Fruit fly (Drosophila melanogaster) whole organism, embryonic: ENCODE results near the gene CheA7a.
A peak's percentile ranks its signal among the peaks of the same experiment; 100 is the strongest.

Source experiments
- Adf1 ChIP-seq: fragments of 200-800 bp; sonication (Bioruptor generic); IDR thresholded peaks from 2 replicates; pipeline ENCODE4 v1.3.6; 2022; ENCODE audit warnings: missing biosample characterization, missing genetic modification characterization
- CG10543 ChIP-seq: fragments of 200-800 bp; sonication (Bioruptor generic); optimal IDR thresholded peaks from 3 replicates; lab custom pipeline; 2017; ENCODE audit warnings: missing biosample characterization, mild to moderate bottlenecking, missing genetic modification characterization, moderate library complexity
- CG10979 ChIP-seq: fragments of 200-800 bp; sonication (Bioruptor generic); optimal IDR thresholded peaks from 2 replicates; lab custom pipeline; 2018; ENCODE audit warnings: missing biosample characterization, mild to moderate bottlenecking, missing genetic modification characterization, moderate library complexity
- CG12391 ChIP-seq: fragments of 200-800 bp; sonication (Bioruptor generic); optimal IDR thresholded peaks from 3 replicates; lab custom pipeline; 2018; ENCODE audit warnings: missing biosample characterization, mild to moderate bottlenecking, missing genetic modification characterization, moderate library complexity
- CG12659 ChIP-seq: fragments of 200-800 bp; sonication (Bioruptor generic); optimal IDR thresholded peaks from 3 replicates; lab custom pipeline; 2017; ENCODE audit warnings: mild to moderate bottlenecking, missing biosample characterization, missing genetic modification reagents, missing genetic modification characterization
- CG12769 ChIP-seq: fragments of 200-800 bp; sonication (Bioruptor generic); optimal IDR thresholded peaks from 2 replicates; lab custom pipeline; 2019; ENCODE audit warnings: missing biosample characterization, mild to moderate bottlenecking, missing genetic modification characterization, moderate library complexity
- CG14710 ChIP-seq: fragments of 200-800 bp; sonication (Bioruptor generic); optimal IDR thresholded peaks from 3 replicates; lab custom pipeline; 2019; ENCODE audit warnings: missing biosample characterization, mild to moderate bottlenecking, missing genetic modification characterization, moderate library complexity
- CG1602 ChIP-seq: fragments of 200-800 bp; sonication (Bioruptor generic); optimal IDR thresholded peaks from 3 replicates; lab custom pipeline; 2016; ENCODE audit warnings: missing biosample characterization, missing genetic modification characterization
- CG17328 ChIP-seq: fragments of 200-800 bp; sonication (Bioruptor generic); IDR thresholded peaks from 2 replicates; pipeline ENCODE4 v1.3.6; 2022; ENCODE audit warnings: missing biosample characterization, missing genetic modification characterization
- CG18764 ChIP-seq: fragments of 200-800 bp; sonication (Bioruptor generic); optimal IDR thresholded peaks from 3 replicates; lab custom pipeline; 2016; ENCODE audit warnings: missing biosample characterization, missing genetic modification characterization
- CG31224 ChIP-seq: fragments of 200-800 bp; sonication (Bioruptor generic); IDR thresholded peaks from 2 replicates; pipeline ENCODE4 v1.3.6; 2022; ENCODE audit warnings: missing biosample characterization, missing genetic modification characterization
- CG32532 ChIP-seq: fragments of 200-800 bp; sonication (Bioruptor generic); IDR thresholded peaks from 2 replicates; pipeline ENCODE4 v1.3.6; 2022; ENCODE audit warnings: missing biosample characterization, missing genetic modification characterization
- CG4360 ChIP-seq: fragments of 200-800 bp; sonication (Bioruptor generic); IDR thresholded peaks from 2 replicates; pipeline ENCODE4 v1.3.6; 2022; ENCODE audit warnings: missing biosample characterization, missing genetic modification characterization
- CG4404 ChIP-seq: fragments of 200-800 bp; sonication (Bioruptor generic); IDR thresholded peaks from 2 replicates; pipeline ENCODE4 v1.3.6; 2022; ENCODE audit warnings: missing biosample characterization, missing genetic modification characterization
- CG6272 ChIP-seq: fragments of 200-800 bp; sonication (Bioruptor generic); IDR thresholded peaks from 2 replicates; pipeline ENCODE4 v1.3.6; 2022; ENCODE audit warnings: missing biosample characterization, missing genetic modification characterization
- CG6813 ChIP-seq: fragments of 200-800 bp; sonication (Bioruptor generic); optimal IDR thresholded peaks from 2 replicates; lab custom pipeline; 2017; ENCODE audit warnings: missing biosample characterization, missing genetic modification characterization, mild to moderate bottlenecking, moderate library complexity, missing genetic modification reagents
- CG9797 ChIP-seq: fragments of 200-800 bp; sonication (Bioruptor generic); optimal IDR thresholded peaks from 3 replicates; lab custom pipeline; 2018; ENCODE audit warnings: missing biosample characterization, mild to moderate bottlenecking, missing genetic modification characterization
- Dfd ChIP-seq, 2 experiments: fragments of >200 bp; optimal IDR thresholded peaks; 2 replicates each; lab custom pipeline; 2017; ENCODE audit warnings: missing biosample characterization in 2 of 2, missing genetic modification characterization in 2 of 2
- HHEX ChIP-seq: fragments of 200-800 bp; sonication (Bioruptor generic); optimal IDR thresholded peaks from 3 replicates; lab custom pipeline; 2017; ENCODE audit warnings: missing biosample characterization, mild to moderate bottlenecking, missing genetic modification characterization, missing genetic modification reagents
- Hr39 ChIP-seq: fragments of >200 bp; optimal IDR thresholded peaks from 2 replicates; lab custom pipeline; 2017
- Mad ChIP-seq: fragments of 200-800 bp; sonication (Bioruptor generic); optimal IDR thresholded peaks from 2 replicates; lab custom pipeline; 2016; ENCODE audit warnings: missing biosample characterization, missing genetic modification characterization
- Med ChIP-seq: fragments of 200-800 bp; sonication (Bioruptor generic); peaks from one replicate; lab custom pipeline; 2016; ENCODE audit warnings: missing biosample characterization, missing genetic modification characterization, mild to moderate bottlenecking, inconsistent platforms, moderate library complexity
- NC2α ChIP-seq: fragments of 200-800 bp; sonication (Bioruptor generic); optimal IDR thresholded peaks from 2 replicates; lab custom pipeline; 2016; ENCODE audit warnings: missing biosample characterization, missing genetic modification characterization
- Optix ChIP-seq: fragments of 200-800 bp; sonication (Bioruptor generic); IDR thresholded peaks from 3 replicates; pipeline ENCODE4 v1.3.6; 2022; ENCODE audit warnings: missing biosample characterization, missing genetic modification characterization
- Sry-β ChIP-seq: fragments of 200-800 bp; sonication (Bioruptor generic); optimal IDR thresholded peaks from 2 replicates; lab custom pipeline; 2018; ENCODE audit warnings: missing biosample characterization, mild to moderate bottlenecking, missing genetic modification characterization, moderate library complexity
- TFAM ChIP-seq: fragments of 200-800 bp; sonication (Bioruptor generic); optimal IDR thresholded peaks from 2 replicates; lab custom pipeline; 2017; ENCODE audit warnings: missing biosample characterization, missing genetic modification characterization, inconsistent platforms
- Trl ChIP-seq, 3 experiments: fragments of >200 bp in 2 of 3; fragments of 200-800 bp in 1 of 3; sonication (Bioruptor generic) in 1 of 3; optimal IDR thresholded peaks; 2 replicates in 1 of 3; 3 replicates in 2 of 3; lab custom pipeline; 2016 to 2017; ENCODE audit warnings: missing biosample characterization in 1 of 3, missing genetic modification characterization in 1 of 3
- Xbp1 ChIP-seq: fragments of 200-800 bp; sonication (Bioruptor generic); optimal IDR thresholded peaks from 3 replicates; lab custom pipeline; 2016; ENCODE audit warnings: missing biosample characterization, mild to moderate bottlenecking, missing genetic modification characterization
- Xrp1 ChIP-seq: fragments of 200-800 bp; sonication (Bioruptor generic); IDR thresholded peaks from 2 replicates; pipeline ENCODE4 v1.3.6; 2022; ENCODE audit warnings: missing biosample characterization, missing genetic modification characterization
- bowl ChIP-seq: fragments of 200-800 bp; sonication (Bioruptor generic); IDR thresholded peaks from 2 replicates; pipeline ENCODE4 v1.3.6; 2022; ENCODE audit warnings: missing biosample characterization, missing genetic modification characterization
- cato ChIP-seq: fragments of 200-800 bp; sonication (Bioruptor generic); optimal IDR thresholded peaks from 2 replicates; lab custom pipeline; 2016; ENCODE audit warnings: missing biosample characterization, missing genetic modification characterization, borderline replicate concordance
- crol ChIP-seq: fragments of 200-800 bp; sonication (Bioruptor generic); IDR thresholded peaks from 2 replicates; pipeline ENCODE4 v1.3.6; 2022; ENCODE audit warnings: missing biosample characterization, missing genetic modification characterization
- dan ChIP-seq: fragments of 200-800 bp; sonication (Bioruptor generic); IDR thresholded peaks from 2 replicates; pipeline ENCODE4 v1.3.6; 2022; ENCODE audit warnings: missing biosample characterization, missing genetic modification characterization
- dimm ChIP-seq: fragments of 200-800 bp; sonication (Bioruptor generic); IDR thresholded peaks from 2 replicates; pipeline ENCODE4 v1.3.6; 2022; ENCODE audit warnings: missing biosample characterization, missing genetic modification characterization
- dpn ChIP-seq, 2 experiments: fragments of 200-800 bp; sonication (Bioruptor generic); optimal IDR thresholded peaks; 3 replicates each; lab custom pipeline; 2016; ENCODE audit warnings: missing biosample characterization in 2 of 2, missing genetic modification characterization in 2 of 2
- gro ChIP-seq: fragments of 200-800 bp; sonication (Bioruptor generic); optimal IDR thresholded peaks from 2 replicates; lab custom pipeline; 2016; ENCODE audit warnings: missing biosample characterization, missing genetic modification characterization
- gsb ChIP-seq: fragments of 200-800 bp; sonication (Bioruptor generic); IDR thresholded peaks from 2 replicates; pipeline ENCODE4 v1.3.6; 2022; ENCODE audit warnings: missing biosample characterization, missing genetic modification characterization
- hb ChIP-seq: fragments of 200-800 bp; sonication (Bioruptor generic); IDR thresholded peaks from 3 replicates; pipeline ENCODE4 v1.3.6; 2022; ENCODE audit warnings: missing biosample characterization, missing genetic modification characterization; ENCODE audit not compliant: partially characterized antibody
- her ChIP-seq: fragments of 200-800 bp; sonication (Bioruptor generic); optimal IDR thresholded peaks from 2 replicates; lab custom pipeline; 2016; ENCODE audit warnings: missing biosample characterization, missing genetic modification characterization
- ken ChIP-seq: fragments of 200-800 bp; sonication (Bioruptor generic); IDR thresholded peaks from 3 replicates; pipeline ENCODE4 v1.3.6; 2022; ENCODE audit warnings: missing biosample characterization, missing genetic modification characterization
- lab ChIP-seq: fragments of 200-800 bp; sonication (Bioruptor generic); optimal IDR thresholded peaks from 3 replicates; lab custom pipeline; 2017; ENCODE audit warnings: missing biosample characterization, missing genetic modification characterization, mild to moderate bottlenecking, moderate library complexity, missing genetic modification reagents
- nerfin-2 ChIP-seq: fragments of 200-800 bp; sonication (Bioruptor generic); IDR thresholded peaks from 2 replicates; pipeline ENCODE4 v1.3.6; 2022; ENCODE audit warnings: missing biosample characterization, missing genetic modification characterization; ENCODE audit not compliant: partially characterized antibody
- odd ChIP-seq: fragments of 200-800 bp; sonication (Bioruptor generic); optimal IDR thresholded peaks from 2 replicates; lab custom pipeline; 2017; ENCODE audit warnings: missing biosample characterization, mild to moderate bottlenecking, missing genetic modification characterization
- otp ChIP-seq: fragments of 200-800 bp; sonication (Bioruptor generic); IDR thresholded peaks from 3 replicates; pipeline ENCODE4, ENCODE4 v1.3.6; 2022; ENCODE audit warnings: missing biosample characterization, missing genetic modification characterization
- pb ChIP-seq: fragments of 200-800 bp; sonication (Bioruptor generic); optimal IDR thresholded peaks from 3 replicates; lab custom pipeline; 2016; ENCODE audit warnings: missing biosample characterization, missing genetic modification characterization
- pzg ChIP-seq: fragments of 200-800 bp; sonication (Bioruptor generic); optimal IDR thresholded peaks from 3 replicates; lab custom pipeline; 2018; ENCODE audit warnings: missing biosample characterization, mild to moderate bottlenecking, missing genetic modification characterization, moderate library complexity
- ranshi ChIP-seq: fragments of 200-800 bp; sonication (Bioruptor generic); IDR thresholded peaks from 2 replicates; pipeline ENCODE4 v1.3.6; 2022; ENCODE audit warnings: missing biosample characterization, missing genetic modification characterization
- run ChIP-seq: fragments of 200-800 bp; sonication (Bioruptor generic); optimal IDR thresholded peaks from 3 replicates; lab custom pipeline; 2018; ENCODE audit warnings: missing biosample characterization, mild to moderate bottlenecking, missing genetic modification characterization
- ssp ChIP-seq: fragments of 200-800 bp; sonication (Bioruptor generic); IDR thresholded peaks from 2 replicates; pipeline ENCODE4 v1.3.6; 2022; ENCODE audit warnings: missing biosample characterization, missing genetic modification characterization
- stc ChIP-seq: fragments of 200-800 bp; sonication (Bioruptor generic); IDR thresholded peaks from 2 replicates; pipeline ENCODE4 v1.3.6; 2022; ENCODE audit warnings: missing biosample characterization, missing genetic modification characterization
- tx ChIP-seq: fragments of 200-800 bp; sonication (Bioruptor generic); optimal IDR thresholded peaks from 2 replicates; lab custom pipeline; 2016; ENCODE audit warnings: missing biosample characterization, missing genetic modification characterization
- yki ChIP-seq: fragments of >200 bp; optimal IDR thresholded peaks from 3 replicates; lab custom pipeline; 2018

Gene CheA7a

dm6 chrX:7333298-7333743 lies 44.6 kb upstream of the CheA7a start (continued):
- TF ChIP-seq dan (GFP tag; lab: Robert Waterston, UW) (no peak), CG12391 (no peak), CG14710 (tag; lab: Kevin White, UChicago) (peak; percentile 35), tx (no peak), hb (GFP tag; lab: Robert Waterston, UW) (no peak), CG4404 (GFP tag; lab: Robert Waterston, UW) (no peak), stc (GFP tag; lab: Robert Waterston, UW) (peak; percentile 36; the same call in 1 of the 2 replicates), CG4360 (no peak), Adf1 (GFP tag; lab: Robert Waterston, UW) (no peak), CG10543 (GFP tag; lab: Kevin White, UChicago) (peak; percentile 46), CG12659 (GFP tag; lab: Kevin White, UChicago) (peak; percentile 1), Dfd (GFP tag; optimal IDR thresholded peaks at IDR 0.05; lab: Kevin White, UChicago) (no peak), dimm (no peak), Trl (optimal IDR thresholded peaks at IDR 0.05; lab: Kevin White, UChicago) (no peak), Trl (GFP tag; optimal IDR thresholded peaks at IDR 0.05; lab: Kevin White, UChicago) (peak; percentile 29), nerfin-2 (GFP tag; lab: Robert Waterston, UW) (no peak), pzg (GFP tag; lab: Kevin White, UChicago) (no peak), Mad (GFP tag; lab: Kevin White, UChicago) (no peak), bowl (GFP tag; lab: Robert Waterston, UW) (no peak), odd (GFP tag; lab: Kevin White, UChicago) (peak; percentile 38), ken (GFP tag; lab: Robert Waterston, UW) (0 out of 3 replicates have a peak, but pooled peaks have one; percentile 48), gsb (GFP tag; lab: Robert Waterston, UW) (no peak), Hr39 (lab: Kevin White, UChicago) (no peak), CG10979 (tag; lab: Kevin White, UChicago) (no peak), Sry-β (no peak), dpn (GFP tag; optimal IDR thresholded peaks at IDR 0.05; lab: Kevin White, UChicago) (peak in 1 of 2 experiments; percentile 14), HHEX (GFP tag; lab: Kevin White, UChicago) (no peak), CG12769 (tag; lab: Kevin White, UChicago) (peak; percentile 38), CG32532 (GFP tag; lab: Robert Waterston, UW) (no peak), CG31224 (GFP tag; lab: Robert Waterston, UW) (no peak), her (no peak), TFAM (GFP tag; lab: Kevin White, UChicago) (no peak), gro (GFP tag; lab: Kevin White, UChicago) (no peak), CG1602 (GFP tag; lab: Kevin White, UChicago) (peak; percentile 14), ranshi (GFP tag; lab: Robert Waterston, UW) (no peak), cato (GFP tag; lab: Kevin White, UChicago) (no peak), pb (GFP tag; lab: Kevin White, UChicago) (peak; percentile 9), run (no peak), Med (peak; percentile 87), Xbp1 (no peak), CG18764 (no peak), otp (GFP tag; lab: Robert Waterston, UW) (peak; percentile 76; the same call in 2 of the 3 replicates), ssp (no peak), Xrp1 (GFP tag; lab: Robert Waterston, UW) (peak; percentile 79), Optix (GFP tag; lab: Robert Waterston, UW) (no peak), NC2α (GFP tag; lab: Kevin White, UChicago) (peak; percentile 18), CG9797 (GFP tag; lab: Kevin White, UChicago) (no peak), CG6272 (no peak), crol (no peak), CG17328 (GFP tag; lab: Robert Waterston, UW) (no peak), lab (peak; percentile 35), yki (lab: Kevin White, UChicago) (no peak), CG6813 (GFP tag; lab: Kevin White, UChicago) (peak; percentile 58)
